Fruit fly (Drosophila melanogaster) whole organism, embryonic: ENCODE measurements around the gene Jhbp5.

Experiments used
- Aef1 ChIP-seq: fragments of 200-800 bp; sonication (Bioruptor generic); IDR thresholded peaks from 3 replicates; pipeline ENCODE4 v1.3.6; 2022; ENCODE audit warnings: missing biosample characterization, missing genetic modification characterization
- Asciz ChIP-seq: fragments of 200-800 bp; sonication (Bioruptor generic); optimal IDR thresholded peaks from 2 replicates; lab custom pipeline; 2017; ENCODE audit warnings: missing biosample characterization, mild to moderate bottlenecking, missing genetic modification characterization, missing genetic modification reagents
- Bgb ChIP-seq: fragments of 200-800 bp; sonication (Bioruptor generic); IDR thresholded peaks from 2 replicates; pipeline ENCODE4 v1.3.6; 2022; ENCODE audit warnings: missing biosample characterization, missing genetic modification characterization; ENCODE audit not compliant: partially characterized antibody
- Bteb2 ChIP-seq: fragments of 200-800 bp; sonication (Bioruptor generic); optimal IDR thresholded peaks from 2 replicates; lab custom pipeline; 2016; ENCODE audit warnings: missing biosample characterization, missing genetic modification characterization
- CG10209 ChIP-seq: fragments of 200-800 bp; sonication (Bioruptor generic); optimal IDR thresholded peaks from 3 replicates; lab custom pipeline; 2017; ENCODE audit warnings: missing biosample characterization, mild to moderate bottlenecking, missing genetic modification characterization, missing genetic modification reagents
- CG10274 ChIP-seq: fragments of 200-800 bp; sonication (Bioruptor generic); optimal IDR thresholded peaks from 3 replicates; lab custom pipeline; 2017; ENCODE audit warnings: missing biosample characterization, mild to moderate bottlenecking, missing genetic modification characterization
- CG11247 ChIP-seq: fragments of 200-800 bp; sonication (Bioruptor generic); IDR thresholded peaks from 2 replicates; pipeline ENCODE4 v1.3.6; 2022; ENCODE audit warnings: missing biosample characterization, missing genetic modification characterization
- CG11696 ChIP-seq: fragments of 200-800 bp; sonication (Bioruptor generic); IDR thresholded peaks from 2 replicates; pipeline ENCODE4 v1.3.6; 2022; ENCODE audit warnings: missing biosample characterization, missing genetic modification characterization
- CG12071 ChIP-seq: fragments of 200-800 bp; sonication (Bioruptor generic); optimal IDR thresholded peaks from 3 replicates; lab custom pipeline; 2018; ENCODE audit warnings: missing biosample characterization, mild to moderate bottlenecking, missing genetic modification characterization
- CG12219 ChIP-seq: fragments of 200-800 bp; sonication (Bioruptor generic); optimal IDR thresholded peaks from 3 replicates; lab custom pipeline; 2018; ENCODE audit warnings: missing biosample characterization, mild to moderate bottlenecking, missing genetic modification characterization
- CG1233 ChIP-seq: fragments of 200-800 bp; sonication (Bioruptor generic); optimal IDR thresholded peaks from 4 replicates; lab custom pipeline; 2018; ENCODE audit warnings: missing biosample characterization, mild to moderate bottlenecking, missing genetic modification characterization
- CG14441 ChIP-seq: fragments of 200-800 bp; sonication (Bioruptor generic); IDR thresholded peaks from 2 replicates; pipeline ENCODE4 v1.3.6; 2022; ENCODE audit warnings: missing biosample characterization, missing genetic modification characterization
- CG14860 ChIP-seq: fragments of 200-800 bp; sonication (Bioruptor generic); IDR thresholded peaks from 3 replicates; pipeline ENCODE4 v1.3.6; 2022; ENCODE audit warnings: missing biosample characterization, missing genetic modification characterization; ENCODE audit not compliant: partially characterized antibody
- CG15011 ChIP-seq: fragments of 200-800 bp; sonication (Bioruptor generic); optimal IDR thresholded peaks from 3 replicates; lab custom pipeline; 2018; ENCODE audit warnings: missing biosample characterization, mild to moderate bottlenecking, missing genetic modification characterization
- CG15696 ChIP-seq: fragments of 200-800 bp; sonication (Bioruptor generic); optimal IDR thresholded peaks from 2 replicates; lab custom pipeline; 2019; ENCODE audit warnings: missing biosample characterization, mild to moderate bottlenecking, missing genetic modification characterization, moderate library complexity
- CG17328 ChIP-seq: fragments of 200-800 bp; sonication (Bioruptor generic); IDR thresholded peaks from 2 replicates; pipeline ENCODE4 v1.3.6; 2022; ENCODE audit warnings: missing biosample characterization, missing genetic modification characterization
- CG17385 ChIP-seq: fragments of 200-800 bp; sonication (Bioruptor generic); optimal IDR thresholded peaks from 3 replicates; lab custom pipeline; 2018; ENCODE audit warnings: missing biosample characterization, mild to moderate bottlenecking, missing genetic modification characterization
- CG18262 ChIP-seq: fragments of 200-800 bp; optimal IDR thresholded peaks from 3 replicates; lab custom pipeline; 2019; ENCODE audit warnings: missing biosample characterization, mild to moderate bottlenecking, missing genetic modification characterization, moderate library complexity
- CG18764 ChIP-seq: fragments of 200-800 bp; sonication (Bioruptor generic); optimal IDR thresholded peaks from 3 replicates; lab custom pipeline; 2016; ENCODE audit warnings: missing biosample characterization, missing genetic modification characterization
- CG7745 ChIP-seq: fragments of 200-800 bp; sonication (Bioruptor generic); optimal IDR thresholded peaks from 2 replicates; lab custom pipeline; 2018; ENCODE audit warnings: missing biosample characterization, mild to moderate bottlenecking, missing genetic modification characterization, moderate library complexity
- CG8290 ChIP-seq, 3 experiments: fragments of 200-800 bp; sonication (Bioruptor generic); optimal IDR thresholded peaks; 2 replicates each; lab custom pipeline; 2016 to 2019; ENCODE audit warnings: missing biosample characterization in 3 of 3, missing genetic modification characterization in 3 of 3, mild to moderate bottlenecking in 2 of 3, moderate library complexity in 1 of 3
- D19B ChIP-seq: fragments of 200-800 bp; sonication (Bioruptor generic); optimal IDR thresholded peaks from 2 replicates; lab custom pipeline; 2017; ENCODE audit warnings: missing biosample characterization, mild to moderate bottlenecking, missing genetic modification characterization
- Fer2 ChIP-seq: fragments of 200-800 bp; sonication (Bioruptor generic); optimal IDR thresholded peaks from 2 replicates; lab custom pipeline; 2018; ENCODE audit warnings: missing biosample characterization, mild to moderate bottlenecking, missing genetic modification characterization, moderate library complexity
- HHEX ChIP-seq: fragments of 200-800 bp; sonication (Bioruptor generic); optimal IDR thresholded peaks from 3 replicates; lab custom pipeline; 2017; ENCODE audit warnings: missing biosample characterization, mild to moderate bottlenecking, missing genetic modification characterization, missing genetic modification reagents
- HLH54F ChIP-seq: fragments of 200-800 bp; sonication (Bioruptor generic); optimal IDR thresholded peaks from 3 replicates; lab custom pipeline; 2016; ENCODE audit warnings: missing biosample characterization, missing genetic modification characterization
- HmgZ ChIP-seq: fragments of 200-800 bp; sonication (Bioruptor generic); optimal IDR thresholded peaks from 2 replicates; lab custom pipeline; 2018; ENCODE audit warnings: missing biosample characterization, mild to moderate bottlenecking, missing genetic modification characterization
- Hr78 ChIP-seq, 2 experiments: fragments of 200-800 bp in 1 of 2; fragments of >200 bp in 1 of 2; sonication (Bioruptor generic) in 1 of 2; optimal IDR thresholded peaks; 2 replicates each; lab custom pipeline; 2017 to 2019; ENCODE audit warnings: missing biosample characterization in 2 of 2, missing genetic modification characterization in 2 of 2, mild to moderate bottlenecking in 1 of 2, moderate library complexity in 1 of 2
- Kr ChIP-seq: fragments of 200-800 bp; sonication (Bioruptor generic); optimal IDR thresholded peaks from 2 replicates; lab custom pipeline; 2017; ENCODE audit warnings: missing biosample characterization, mild to moderate bottlenecking, missing genetic modification characterization
- NC2β ChIP-seq: fragments of 200-800 bp; sonication (Bioruptor generic); optimal IDR thresholded peaks from 2 replicates; lab custom pipeline; 2016; ENCODE audit warnings: missing biosample characterization, missing genetic modification characterization
- Nf-YB ChIP-seq: fragments of 200-800 bp; sonication (Bioruptor generic); optimal IDR thresholded peaks from 3 replicates; lab custom pipeline; 2019; ENCODE audit warnings: missing biosample characterization, mild to moderate bottlenecking, missing genetic modification characterization, moderate library complexity
- Nf-YC ChIP-seq: fragments of 200-800 bp; optimal IDR thresholded peaks from 3 replicates; lab custom pipeline; 2019; ENCODE audit warnings: missing biosample characterization, mild to moderate bottlenecking, missing genetic modification characterization, moderate library complexity
- Sry-δ ChIP-seq: fragments of 200-800 bp; sonication (Bioruptor generic); optimal IDR thresholded peaks from 2 replicates; lab custom pipeline; 2016; ENCODE audit warnings: missing biosample characterization, missing genetic modification characterization
- YL-1 ChIP-seq: fragments of 200-800 bp; sonication (Bioruptor generic); optimal IDR thresholded peaks from 3 replicates; lab custom pipeline; 2017; ENCODE audit warnings: missing biosample characterization, mild to moderate bottlenecking, missing genetic modification characterization
- az2 ChIP-seq: fragments of 200-800 bp; sonication (Bioruptor generic); optimal IDR thresholded peaks from 3 replicates; lab custom pipeline; 2016; ENCODE audit warnings: missing biosample characterization, missing genetic modification characterization
- btn ChIP-seq: fragments of 200-800 bp; sonication (Bioruptor generic); optimal IDR thresholded peaks from 2 replicates; lab custom pipeline; 2016; ENCODE audit warnings: missing biosample characterization, missing genetic modification characterization
- en ChIP-seq: fragments of 200-800 bp; sonication (Bioruptor generic); optimal IDR thresholded peaks from 2 replicates; lab custom pipeline; 2016; ENCODE audit warnings: missing biosample characterization, missing genetic modification characterization
- fd3F ChIP-seq: fragments of 200-800 bp; sonication (Bioruptor generic); optimal IDR thresholded peaks from 2 replicates; lab custom pipeline; 2018; ENCODE audit warnings: missing biosample characterization, mild to moderate bottlenecking, missing genetic modification characterization, moderate library complexity
- gcm ChIP-seq: fragments of 200-800 bp; sonication (Bioruptor generic); optimal IDR thresholded peaks from 2 replicates; lab custom pipeline; 2019; ENCODE audit warnings: missing biosample characterization, mild to moderate bottlenecking, missing genetic modification characterization, moderate library complexity
- ham ChIP-seq: fragments of 200-800 bp; sonication (Bioruptor generic); IDR thresholded peaks from 2 replicates; pipeline ENCODE4 v1.3.6; 2022; ENCODE audit warnings: missing biosample characterization, missing genetic modification characterization
- kah ChIP-seq: fragments of 200-800 bp; sonication (Bioruptor generic); optimal IDR thresholded peaks from 2 replicates; lab custom pipeline; 2018; ENCODE audit warnings: missing biosample characterization, mild to moderate bottlenecking, missing genetic modification characterization
- kni ChIP-seq: fragments of 200-800 bp; sonication (Bioruptor generic); optimal IDR thresholded peaks from 3 replicates; lab custom pipeline; 2017; ENCODE audit warnings: mild to moderate bottlenecking, missing biosample characterization, missing genetic modification reagents, missing genetic modification characterization
- maf-S ChIP-seq: fragments of 200-800 bp; sonication (Bioruptor generic); optimal IDR thresholded peaks from 2 replicates; lab custom pipeline; 2016; ENCODE audit warnings: missing biosample characterization, missing genetic modification characterization
- mld ChIP-seq: fragments of 200-800 bp; sonication (Bioruptor generic); IDR thresholded peaks from 3 replicates; pipeline ENCODE4 v1.3.6; 2022; ENCODE audit warnings: missing biosample characterization, missing genetic modification characterization; ENCODE audit not compliant: partially characterized antibody
- pzg ChIP-seq: fragments of 200-800 bp; sonication (Bioruptor generic); optimal IDR thresholded peaks from 3 replicates; lab custom pipeline; 2018; ENCODE audit warnings: missing biosample characterization, mild to moderate bottlenecking, missing genetic modification characterization, moderate library complexity
- salm ChIP-seq: fragments of 200-800 bp; sonication (Bioruptor generic); optimal IDR thresholded peaks from 2 replicates; lab custom pipeline; 2018; ENCODE audit warnings: missing biosample characterization, mild to moderate bottlenecking, missing genetic modification characterization
- tgo ChIP-seq: fragments of 200-800 bp; sonication (Bioruptor generic); IDR thresholded peaks from 3 replicates; pipeline ENCODE4 v1.3.6; 2022; ENCODE audit warnings: missing biosample characterization, missing genetic modification characterization
- tio ChIP-seq: fragments of 200-800 bp; sonication (Bioruptor generic); optimal IDR thresholded peaks from 2 replicates; lab custom pipeline; 2017; ENCODE audit warnings: missing biosample characterization, missing genetic modification characterization, inconsistent platforms
- tup ChIP-seq: fragments of 200-800 bp; sonication (Bioruptor generic); optimal IDR thresholded peaks from 2 replicates; lab custom pipeline; 2016; ENCODE audit warnings: missing biosample characterization, mild to moderate bottlenecking, missing genetic modification characterization, moderate library complexity
- vnd ChIP-seq: fragments of 200-800 bp; sonication (Bioruptor generic); IDR thresholded peaks from 3 replicates; pipeline ENCODE4 v1.3.6; 2022; ENCODE audit warnings: missing biosample characterization, missing genetic modification characterization; ENCODE audit not compliant: partially characterized antibody
- yki ChIP-seq: fragments of >200 bp; optimal IDR thresholded peaks from 3 replicates; lab custom pipeline; 2018

Jhbp5 gene

DNA sequence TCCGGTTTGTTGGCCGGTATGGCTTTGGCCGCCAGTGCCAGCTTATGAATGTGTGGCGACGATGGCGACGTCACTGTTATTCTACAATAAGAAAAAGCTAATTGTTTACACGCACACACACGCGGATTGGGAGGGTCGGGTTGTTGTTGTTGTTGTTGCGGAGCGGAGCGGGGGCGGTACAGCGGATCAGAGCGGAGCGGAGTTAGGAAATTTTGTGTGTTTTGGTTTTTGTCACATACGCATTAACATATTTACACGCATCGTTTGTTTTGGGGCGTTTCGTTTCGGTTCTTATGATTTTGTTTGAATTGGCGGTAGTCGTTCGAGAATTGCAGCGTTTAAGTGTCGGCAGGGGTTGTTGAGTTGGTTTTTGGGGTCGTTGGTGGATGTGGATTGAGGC lies 23.3 kb upstream of the Jhbp5 start (continued):
- TF ChIP-seq CG14860 (GFP tag; lab: Robert Waterston, UW) (no peak), Hr78 (GFP tag; optimal IDR thresholded peaks at IDR 0.05; lab: Kevin White, UChicago) (no peak), CG1233 (GFP tag; lab: Kevin White, UChicago) (peak; percentile 59), tio (GFP tag; lab: Kevin White, UChicago) (no peak), HLH54F (GFP tag; lab: Kevin White, UChicago) (no peak), CG15011 (peak; percentile 43), fd3F (GFP tag; lab: Kevin White, UChicago) (no peak), CG10274 (no peak), HmgZ (tag; lab: Kevin White, UChicago) (no peak), en (GFP tag; lab: Kevin White, UChicago) (no peak), CG14441 (GFP tag; lab: Robert Waterston, UW) (no peak), CG8290 (GFP tag; optimal IDR thresholded peaks at IDR 0.05; lab: Kevin White, UChicago) (no peak), CG8290 (tag; optimal IDR thresholded peaks at IDR 0.05; lab: Kevin White, UChicago) (no peak), CG18764 (GFP tag; lab: Kevin White, UChicago) (no peak), salm (peak; percentile 21), CG7745 (peak; percentile 89), Nf-YC (tag; lab: Kevin White, UChicago) (no peak), kni (peak; percentile 94), CG12071 (GFP tag; lab: Kevin White, UChicago) (no peak), btn (GFP tag; lab: Kevin White, UChicago) (no peak), kah (GFP tag; lab: Kevin White, UChicago) (no peak), Sry-δ (GFP tag; lab: Kevin White, UChicago) (no peak), tup (no peak), CG15696 (peak; percentile 38), Bteb2 (no peak), D19B (no peak), NC2β (GFP tag; lab: Kevin White, UChicago) (peak; percentile 28), CG18262 (tag; lab: Kevin White, UChicago) (no peak), Fer2 (tag; lab: Kevin White, UChicago) (no peak), vnd (GFP tag; lab: Robert Waterston, UW) (0 out of 3 replicates have a peak, but pooled peaks have one; percentile 10), HHEX (GFP tag; lab: Kevin White, UChicago) (peak; percentile 52), maf-S (no peak), CG10209 (peak; percentile 50), Asciz (GFP tag; lab: Kevin White, UChicago) (peak; percentile 76), ham (GFP tag; lab: Robert Waterston, UW) (no peak), tgo (GFP tag; lab: Robert Waterston, UW) (no peak), Bgb (GFP tag; lab: Robert Waterston, UW) (no peak), CG12219 (GFP tag; lab: Kevin White, UChicago) (peak; percentile 48), gcm (GFP tag; lab: Kevin White, UChicago) (no peak), pzg (GFP tag; lab: Kevin White, UChicago) (no peak), Kr (GFP tag; lab: Kevin White, UChicago) (no peak), az2 (GFP tag; lab: Kevin White, UChicago) (no peak), CG17328 (GFP tag; lab: Robert Waterston, UW) (0 out of 2 replicates have a peak, but pooled peaks have one; percentile 7), Aef1 (GFP tag; lab: Robert Waterston, UW) (0 out of 3 replicates have a peak, but pooled peaks have one; percentile 30), CG11247 (no peak), yki (lab: Kevin White, UChicago) (no peak), mld (GFP tag; lab: Robert Waterston, UW) (no peak), Nf-YB (GFP tag; lab: Kevin White, UChicago) (peak; percentile 25), CG11696 (GFP tag; lab: Robert Waterston, UW) (0 out of 2 replicates have a peak, but pooled peaks have one; percentile 18), CG17385 (GFP tag; lab: Kevin White, UChicago) (peak; percentile 41), YL-1 (peak; percentile 5)
